Worm (Caenorhabditis elegans) whole organism, L4 larva: ENCODE results near the gene cox-14.

Experiments used
- F37D6.2 ChIP-seq: sonication (generic microtip); optimal IDR thresholded peaks from 2 replicates; lab custom pipeline; 2016; ENCODE audit warnings: mild to moderate bottlenecking, missing genetic modification characterization, missing compliant biosample characterization
- lin-15B ChIP-seq: fragments of 150-350 bp; sonication (generic microtip); optimal IDR thresholded peaks from 3 replicates; lab custom pipeline; 2014; ENCODE audit warnings: missing biosample characterization, missing genetic modification characterization

ce11 chrIII:10194569-10194968, 24.2 kb upstream of the cox-14 start:
- TF ChIP-seq F37D6.2 (tag; lab: Kevin White, UChicago) = no peak
- TF ChIP-seq lin-15B (tag; lab: Kevin White, UChicago) = no peak
